Worm (Caenorhabditis elegans) whole organism, L4 larva: ENCODE measurements around the gene K02G10.15.

Experiments
- D1046.2 ChIP-seq: fragments of 200-800 bp; sonication (Bioruptor generic); IDR thresholded peaks from 2 replicates; pipeline ENCODE4 v1.3.6; 2022; ENCODE audit warnings: missing genetic modification characterization, missing compliant biosample characterization
- F49E8.2 ChIP-seq: sonication (generic microtip); optimal IDR thresholded peaks from 2 replicates; lab custom pipeline; 2016; ENCODE audit warnings: missing compliant biosample characterization, mild to moderate bottlenecking, missing genetic modification characterization, borderline replicate concordance
- R02D3.7 ChIP-seq: fragments of 150-350 bp; sonication (generic microtip); optimal IDR thresholded peaks from 3 replicates; lab custom pipeline; 2014; ENCODE audit warnings: missing biosample characterization, missing genetic modification characterization
- T26A8.4 ChIP-seq: fragments of 200-800 bp; sonication (Bioruptor generic); IDR thresholded peaks from 2 replicates; pipeline ENCODE4 v1.3.6; 2022; ENCODE audit warnings: missing genetic modification characterization, missing compliant biosample characterization
- Y105C5A.15 ChIP-seq: fragments of 200-800 bp; sonication (Bioruptor generic); IDR thresholded peaks from 2 replicates; pipeline ENCODE4 v1.3.6; 2022; ENCODE audit warnings: missing genetic modification characterization, missing compliant biosample characterization
- Y48G9A.11 ChIP-seq: fragments of 200-800 bp; sonication (Bioruptor generic); IDR thresholded peaks from 2 replicates; pipeline ENCODE4 v1.3.6; 2022; ENCODE audit warnings: missing genetic modification reagents, missing genetic modification characterization, missing compliant biosample characterization
- Y5F2A.4 ChIP-seq: fragments of 200-800 bp; sonication (Bioruptor generic); optimal IDR thresholded peaks from 2 replicates; lab custom pipeline; 2018; ENCODE audit warnings: mild to moderate bottlenecking, missing genetic modification characterization, missing compliant biosample characterization
- aha-1 ChIP-seq: fragments of 150-350 bp; peaks from one replicate; lab custom pipeline; 2014; ENCODE audit warnings: missing biosample characterization, missing genetic modification characterization
- aly-2 ChIP-seq: sonication (generic microtip); optimal IDR thresholded peaks from 2 replicates; lab custom pipeline; 2018; ENCODE audit warnings: missing biosample characterization, missing genetic modification characterization
- ama-1 ChIP-seq: fragments of 150-350 bp; optimal IDR thresholded peaks from 2 replicates; lab custom pipeline; 2014; ENCODE audit warnings: inconsistent platforms, mixed read lengths
- arid-1 ChIP-seq: fragments of 200-800 bp; sonication (Bioruptor generic); conservative IDR thresholded peaks from 2 replicates; pipeline ENCODE4 v1.3.6; 2022; ENCODE audit warnings: missing genetic modification reagents, missing genetic modification characterization, missing compliant biosample characterization
- ceh-32 ChIP-seq: sonication (generic microtip); optimal IDR thresholded peaks from 2 replicates; lab custom pipeline; 2016; ENCODE audit warnings: mild to moderate bottlenecking, missing genetic modification characterization, missing compliant biosample characterization; ENCODE audit not compliant: poor library complexity
- ceh-44 ChIP-seq: fragments of 200-800 bp; sonication (Bioruptor generic); IDR thresholded peaks from 2 replicates; pipeline ENCODE4 v1.3.6; 2022; ENCODE audit warnings: missing genetic modification reagents, missing genetic modification characterization, missing compliant biosample characterization
- ceh-82 ChIP-seq: sonication (generic microtip); optimal IDR thresholded peaks from 2 replicates; lab custom pipeline; 2017; ENCODE audit warnings: missing biosample characterization, missing genetic modification characterization
- daf-16 ChIP-seq, 3 experiments: sonication (generic microtip); optimal IDR thresholded peaks; 2 replicates each; lab custom pipeline; 2016 to 2017; ENCODE audit warnings: missing genetic modification characterization in 3 of 3, missing genetic modification reagents in 3 of 3, mild to moderate bottlenecking in 2 of 3, missing compliant biosample characterization in 2 of 3, missing biosample characterization in 1 of 3, moderate library complexity in 1 of 3
- daf-8 ChIP-seq: fragments of 200-800 bp; sonication (Bioruptor generic); IDR thresholded peaks from 2 replicates; pipeline ENCODE4 v1.3.6; 2022; ENCODE audit warnings: missing genetic modification characterization, missing compliant biosample characterization
- dmd-6 ChIP-seq: fragments of 200-800 bp; sonication (Bioruptor generic); IDR thresholded peaks from 2 replicates; pipeline ENCODE4 v1.3.6; 2022; ENCODE audit warnings: missing genetic modification reagents, missing genetic modification characterization, missing compliant biosample characterization
- dmd-8 ChIP-seq: fragments of 200-800 bp; sonication (Bioruptor generic); IDR thresholded peaks from 2 replicates; pipeline ENCODE4 v1.3.6; 2022; ENCODE audit warnings: missing genetic modification characterization, missing compliant biosample characterization
- dmd-9 ChIP-seq: fragments of 200-800 bp; sonication (Bioruptor generic); IDR thresholded peaks from 2 replicates; pipeline ENCODE4 v1.3.6; 2022; ENCODE audit warnings: missing genetic modification reagents, missing genetic modification characterization, missing compliant biosample characterization
- duxl-1 ChIP-seq: sonication (generic microtip); optimal IDR thresholded peaks from 2 replicates; lab custom pipeline; 2016; ENCODE audit warnings: mild to moderate bottlenecking, missing genetic modification characterization, moderate library complexity, missing compliant biosample characterization; ENCODE audit not compliant: poor library complexity
- egl-43 ChIP-seq: fragments of 200-800 bp; sonication (Bioruptor generic); IDR thresholded peaks from 2 replicates; pipeline ENCODE4 v1.3.6; 2022; ENCODE audit warnings: missing genetic modification reagents, missing genetic modification characterization, missing compliant biosample characterization
- fos-1 ChIP-seq: fragments of 150-350 bp; optimal IDR thresholded peaks from 2 replicates; lab custom pipeline; 2014; ENCODE audit warnings: missing biosample characterization, missing genetic modification characterization
- hif-1 ChIP-seq, 2 experiments: sonication (generic microtip); optimal IDR thresholded peaks; 2 replicates each; lab custom pipeline; 2016 to 2017; ENCODE audit warnings: missing compliant biosample characterization in 2 of 2, missing genetic modification characterization in 2 of 2, missing genetic modification reagents in 2 of 2, missing genotype in 2 of 2, mild to moderate bottlenecking in 1 of 2
- hlh-11 ChIP-seq: fragments of 200-800 bp; sonication (Bioruptor generic); optimal IDR thresholded peaks from 2 replicates; lab custom pipeline; 2018; ENCODE audit warnings: mild to moderate bottlenecking, missing genetic modification characterization, missing compliant biosample characterization
- lim-7 ChIP-seq: fragments of 200-800 bp; sonication (Bioruptor generic); IDR thresholded peaks from 2 replicates; pipeline ENCODE4 v1.3.6; 2022; ENCODE audit warnings: missing genetic modification characterization, missing compliant biosample characterization
- lin-38 ChIP-seq: fragments of 200-800 bp; sonication (Bioruptor generic); IDR thresholded peaks from 2 replicates; pipeline ENCODE4 v1.3.6; 2022; ENCODE audit warnings: missing genetic modification reagents, missing genetic modification characterization, missing compliant biosample characterization
- lir-3 ChIP-seq: sonication (generic microtip); optimal IDR thresholded peaks from 2 replicates; lab custom pipeline; 2016; ENCODE audit warnings: mild to moderate bottlenecking, missing genetic modification characterization, missing compliant biosample characterization
- lsy-2 ChIP-seq, 2 experiments: fragments of 150-350 bp in 1 of 2; sonication (generic microtip) in 1 of 2; optimal IDR thresholded peaks; 2 replicates each; lab custom pipeline; 2014 to 2017; ENCODE audit warnings: missing biosample characterization in 2 of 2, missing genetic modification characterization in 2 of 2
- madf-5 ChIP-seq, 2 experiments: fragments of 200-800 bp; sonication (Bioruptor generic); IDR thresholded peaks; 2 replicates each; pipeline ENCODE4 v1.3.6; 2022; ENCODE audit warnings: missing compliant biosample characterization in 2 of 2, missing genetic modification characterization in 2 of 2
- mes-2 ChIP-seq: sonication (generic microtip); optimal IDR thresholded peaks from 2 replicates; lab custom pipeline; 2016; ENCODE audit warnings: missing genotype, mild to moderate bottlenecking, missing genetic modification characterization, missing compliant biosample characterization; ENCODE audit not compliant: poor library complexity, severe bottlenecking
- mxl-3 ChIP-seq: fragments of 200-800 bp; sonication (Bioruptor generic); optimal IDR thresholded peaks from 2 replicates; lab custom pipeline; 2018; ENCODE audit warnings: mild to moderate bottlenecking, missing genetic modification characterization, missing compliant biosample characterization
- nhr-102 ChIP-seq: sonication (generic microtip); optimal IDR thresholded peaks from 2 replicates; lab custom pipeline; 2016; ENCODE audit warnings: mild to moderate bottlenecking, missing genetic modification characterization, moderate library complexity, missing compliant biosample characterization
- nhr-11 ChIP-seq: fragments of 150-350 bp; optimal IDR thresholded peaks from 2 replicates; lab custom pipeline; 2014; ENCODE audit warnings: missing biosample characterization, missing genetic modification characterization
- nhr-25 ChIP-seq: sonication (generic microtip); optimal IDR thresholded peaks from 2 replicates; lab custom pipeline; 2017; ENCODE audit warnings: missing genetic modification characterization, mild to moderate bottlenecking, missing compliant biosample characterization, antibody characterized with exemption, moderate library complexity, borderline replicate concordance; ENCODE audit not compliant: insufficient read depth
- nhr-41 ChIP-seq: fragments of 200-800 bp; sonication (Bioruptor generic); IDR thresholded peaks from 2 replicates; pipeline ENCODE4 v1.3.6; 2022; ENCODE audit warnings: missing genetic modification reagents, missing genetic modification characterization, missing compliant biosample characterization
- nhr-42 ChIP-seq: fragments of 200-800 bp; sonication (Bioruptor generic); IDR thresholded peaks from 2 replicates; pipeline ENCODE4 v1.3.6; 2022; ENCODE audit warnings: missing genetic modification characterization, missing compliant biosample characterization
- nhr-6 ChIP-seq: fragments of 150-350 bp; optimal IDR thresholded peaks from 2 replicates; lab custom pipeline; 2014; ENCODE audit warnings: missing biosample characterization, missing genetic modification characterization
- nhr-76 ChIP-seq: fragments of 150-350 bp; optimal IDR thresholded peaks from 2 replicates; lab custom pipeline; 2014; ENCODE audit warnings: missing biosample characterization, missing genetic modification characterization
- sdz-12 ChIP-seq: fragments of 200-800 bp; sonication (Bioruptor generic); optimal IDR thresholded peaks from 2 replicates; lab custom pipeline; 2018; ENCODE audit warnings: mild to moderate bottlenecking, missing genetic modification characterization, missing compliant biosample characterization
- skn-1 ChIP-seq: fragments of 150-350 bp; optimal IDR thresholded peaks from 2 replicates; lab custom pipeline; 2014; ENCODE audit warnings: missing biosample characterization, missing genetic modification characterization
- snpc-1.2 ChIP-seq: fragments of 200-800 bp; sonication (Bioruptor generic); IDR thresholded peaks from 2 replicates; pipeline ENCODE4 v1.3.6; 2022; ENCODE audit warnings: missing genetic modification reagents, missing genetic modification characterization, missing compliant biosample characterization
- spr-1 ChIP-seq: sonication (generic microtip); optimal IDR thresholded peaks from 2 replicates; lab custom pipeline; 2016; ENCODE audit warnings: mild to moderate bottlenecking, missing genetic modification characterization, missing compliant biosample characterization
- spr-3 ChIP-seq: fragments of 200-800 bp; sonication (Bioruptor generic); optimal IDR thresholded peaks from 2 replicates; lab custom pipeline; 2018; ENCODE audit warnings: mild to moderate bottlenecking, missing genetic modification characterization, missing compliant biosample characterization
- tag-97 ChIP-seq: fragments of 200-800 bp; sonication (Bioruptor generic); IDR thresholded peaks from 2 replicates; pipeline ENCODE4 v1.3.6; 2022; ENCODE audit warnings: missing genetic modification characterization, missing compliant biosample characterization
- unc-130 ChIP-seq: sonication (generic microtip); optimal IDR thresholded peaks from 2 replicates; lab custom pipeline; 2016; ENCODE audit warnings: missing genetic modification reagents, missing genetic modification characterization, missing compliant biosample characterization
- unc-62 ChIP-seq, 3 experiments: fragments of 150-350 bp in 1 of 3; sonication (generic microtip); optimal IDR thresholded peaks in 2 of 3; peaks in 1 of 3; 1 replicate in 1 of 3; 2 replicates in 2 of 3; lab custom pipeline; 2014 to 2017; ENCODE audit warnings: missing biosample characterization in 3 of 3, missing genetic modification characterization in 3 of 3, missing genetic modification reagents in 3 of 3, missing genotype in 1 of 3
- vab-7 ChIP-seq: fragments of 200-800 bp; sonication (Bioruptor generic); IDR thresholded peaks from 2 replicates; pipeline ENCODE4 v1.3.6; 2022; ENCODE audit warnings: missing genetic modification reagents, missing genetic modification characterization, missing compliant biosample characterization
- zag-1 ChIP-seq: fragments of 150-350 bp; optimal IDR thresholded peaks from 2 replicates; lab custom pipeline; 2014; ENCODE audit warnings: missing biosample characterization, missing genetic modification characterization
- zfp-3 ChIP-seq: fragments of 200-800 bp; sonication (Bioruptor generic); conservative IDR thresholded peaks from 2 replicates; pipeline ENCODE4 v1.3.6; 2022; ENCODE audit warnings: missing genetic modification reagents, missing genetic modification characterization, missing compliant biosample characterization
- zip-11 ChIP-seq: fragments of 200-800 bp; sonication (Bioruptor generic); IDR thresholded peaks from 2 replicates; pipeline ENCODE4 v1.3.6; 2022; ENCODE audit warnings: missing genetic modification characterization, missing compliant biosample characterization
- ztf-7 ChIP-seq: fragments of 150-350 bp; optimal IDR thresholded peaks from 2 replicates; lab custom pipeline; 2014; ENCODE audit warnings: missing biosample characterization, missing genetic modification characterization

Gene K02G10.15

ce11 chrX:4700083-4700482 lies 17.6 kb upstream of the K02G10.15 start (continued):
- TF ChIP-seq sdz-12 (no peak), mxl-3 (GFP tag; lab: Kevin White, UChicago) (no peak), Y105C5A.15 (no peak), egl-43 (no peak), D1046.2 (GFP tag; lab: Robert Waterston, UW) (no peak), dmd-6 (GFP tag; lab: Robert Waterston, UW) (peak; percentile 90), lir-3 (no peak), aly-2 (tag; lab: Kevin White, UChicago) (no peak), F49E8.2 (tag; lab: Kevin White, UChicago) (no peak), zip-11 (GFP tag; lab: Robert Waterston, UW) (no peak), hlh-11 (tag; lab: Kevin White, UChicago) (peak; percentile 67), nhr-76 (no peak), nhr-42 (GFP tag; lab: Robert Waterston, UW) (no peak), lim-7 (GFP tag; lab: Robert Waterston, UW) (no peak), dmd-8 (no peak), hif-1 (tag; optimal IDR thresholded peaks at IDR 0.05; lab: Kevin White, UChicago) (peak in 1 of 2 experiments; percentile 23), daf-8 (GFP tag; lab: Robert Waterston, UW) (no peak), duxl-1 (tag; lab: Kevin White, UChicago) (no peak), nhr-25 (no peak), tag-97 (GFP tag; lab: Robert Waterston, UW) (no peak), spr-1 (no peak), ztf-7 (tag; lab: Kevin White, UChicago) (no peak), nhr-102 (tag; lab: Kevin White, UChicago) (peak; percentile 46), ama-1 (lab: Kevin White, UChicago) (no peak), aha-1 (no peak), lsy-2 (tag; optimal IDR thresholded peaks at IDR 0.05; lab: Kevin White, UChicago) (no peak), nhr-11 (no peak), T26A8.4 (GFP tag; lab: Robert Waterston, UW) (no peak), arid-1 (no peak), fos-1 (no peak), unc-130 (GFP tag; lab: Kevin White, UChicago) (no peak), R02D3.7 (no peak), mes-2 (tag; lab: Kevin White, UChicago) (no peak), skn-1 (tag; lab: Kevin White, UChicago) (no peak), spr-3 (GFP tag; lab: Kevin White, UChicago) (no peak), unc-62 (GFP tag; optimal IDR thresholded peaks at IDR 0.05 in 1 of 2; lab: Kevin White, UChicago) (peak in 1 of 2 experiments; percentile 92), unc-62 (tag; optimal IDR thresholded peaks at IDR 0.05; lab: Kevin White, UChicago) (no peak), nhr-41 (GFP tag; lab: Robert Waterston, UW) (no peak), Y5F2A.4 (GFP tag; lab: Kevin White, UChicago) (no peak), lin-38 (GFP tag; lab: Robert Waterston, UW) (no peak), vab-7 (GFP tag; lab: Robert Waterston, UW) (no peak), dmd-9 (GFP tag; lab: Robert Waterston, UW) (no peak), ceh-82 (tag; lab: Kevin White, UChicago) (no peak), Y48G9A.11 (GFP tag; lab: Robert Waterston, UW) (no peak), ceh-32 (tag; lab: Kevin White, UChicago) (no peak), nhr-6 (tag; lab: Kevin White, UChicago) (no peak), ceh-44 (no peak), snpc-1.2 (GFP tag; lab: Robert Waterston, UW) (no peak), zag-1 (tag; lab: Kevin White, UChicago) (no peak), zfp-3 (GFP tag; lab: Robert Waterston, UW) (no peak), daf-16 (GFP tag; optimal IDR thresholded peaks at IDR 0.05; lab: Kevin White, UChicago) (no peak), daf-16 (tag; optimal IDR thresholded peaks at IDR 0.05; lab: Kevin White, UChicago) (peak; percentile 62), madf-5 (GFP tag; IDR thresholded peaks at IDR 0.05; lab: Robert Waterston, UW) (no peak)
